Worm (Caenorhabditis elegans) whole organism, mixed stage, embryonic: ENCODE measurements around the gene lgc-35.

Experiments
- M03D4.4 ChIP-seq: sonication (generic microtip); optimal IDR thresholded peaks from 2 replicates; lab custom pipeline; 2017; ENCODE audit warnings: mild to moderate bottlenecking, missing genetic modification characterization, missing compliant biosample characterization
- ceh-39 ChIP-seq: fragments of 150-350 bp; optimal IDR thresholded peaks from 2 replicates; lab custom pipeline; 2014; ENCODE audit warnings: missing biosample characterization, missing genetic modification characterization
- ceh-83 ChIP-seq: fragments of 200-800 bp; sonication (Bioruptor generic); optimal IDR thresholded peaks from 2 replicates; lab custom pipeline; 2018; ENCODE audit warnings: mild to moderate bottlenecking, missing genetic modification characterization, missing compliant biosample characterization
- cnd-1 ChIP-seq: fragments of 200-800 bp; sonication (Bioruptor generic); optimal IDR thresholded peaks from 2 replicates; lab custom pipeline; 2018; ENCODE audit warnings: mild to moderate bottlenecking, missing genetic modification characterization, missing compliant biosample characterization
- drap-1 ChIP-seq: fragments of 200-800 bp; sonication (Bioruptor generic); optimal IDR thresholded peaks from 3 replicates; lab custom pipeline; 2018; ENCODE audit warnings: mild to moderate bottlenecking, missing genetic modification characterization, missing compliant biosample characterization
- elt-1 ChIP-seq: sonication (generic microtip); optimal IDR thresholded peaks from 2 replicates; lab custom pipeline; 2017; ENCODE audit warnings: missing genetic modification characterization, mild to moderate bottlenecking, missing compliant biosample characterization, antibody characterized with exemption, moderate library complexity, borderline replicate concordance; ENCODE audit not compliant: insufficient read depth
- elt-3 ChIP-seq: fragments of 150-350 bp; optimal IDR thresholded peaks from 2 replicates; lab custom pipeline; 2014; ENCODE audit warnings: missing biosample characterization, missing genetic modification characterization
- ham-2 ChIP-seq: fragments of 200-800 bp; sonication (Bioruptor generic); optimal IDR thresholded peaks from 2 replicates; lab custom pipeline; 2018; ENCODE audit warnings: mild to moderate bottlenecking, missing genetic modification characterization, missing compliant biosample characterization
- lin-13 ChIP-seq: fragments of 150-350 bp; optimal IDR thresholded peaks from 2 replicates; lab custom pipeline; 2014; ENCODE audit warnings: missing biosample characterization, missing genetic modification characterization
- lin-32 ChIP-seq: fragments of 200-800 bp; sonication (Bioruptor generic); optimal IDR thresholded peaks from 2 replicates; lab custom pipeline; 2018; ENCODE audit warnings: mild to moderate bottlenecking, missing genetic modification characterization, missing compliant biosample characterization
- lsy-2 ChIP-seq: fragments of 150-350 bp; optimal IDR thresholded peaks from 2 replicates; lab custom pipeline; 2014; ENCODE audit warnings: missing biosample characterization, missing genetic modification characterization
- mab-5 ChIP-seq: fragments of 150-350 bp; optimal IDR thresholded peaks from 2 replicates; lab custom pipeline; 2014; ENCODE audit warnings: missing biosample characterization, missing genetic modification characterization
- mls-2 ChIP-seq: sonication (generic microtip); optimal IDR thresholded peaks from 2 replicates; lab custom pipeline; 2016; ENCODE audit warnings: mild to moderate bottlenecking, missing genetic modification characterization, moderate library complexity, missing compliant biosample characterization
- nhr-2 ChIP-seq: fragments of 150-350 bp; optimal IDR thresholded peaks from 2 replicates; lab custom pipeline; 2014; ENCODE audit warnings: missing biosample characterization, missing genetic modification characterization
- nhr-237 ChIP-seq: fragments of 150-350 bp; optimal IDR thresholded peaks from 2 replicates; lab custom pipeline; 2014; ENCODE audit warnings: missing biosample characterization, missing genetic modification characterization
- nhr-28 ChIP-seq: fragments of 150-350 bp; optimal IDR thresholded peaks from 2 replicates; lab custom pipeline; 2014; ENCODE audit warnings: missing biosample characterization, missing genetic modification characterization
- nhr-76 ChIP-seq: sonication (generic microtip); optimal IDR thresholded peaks from 2 replicates; lab custom pipeline; 2017; ENCODE audit warnings: missing biosample characterization, missing genetic modification characterization
- pha-4 ChIP-seq: fragments of 150-350 bp; optimal IDR thresholded peaks from 2 replicates; lab custom pipeline; 2018; ENCODE audit warnings: missing biosample characterization, missing genetic modification reagents, missing genetic modification characterization
- sem-2 ChIP-seq: fragments of 200-800 bp; sonication (Bioruptor generic); optimal IDR thresholded peaks from 2 replicates; lab custom pipeline; 2018; ENCODE audit warnings: mild to moderate bottlenecking, missing genetic modification characterization, missing compliant biosample characterization
- snpc-4 ChIP-seq: fragments of 150-350 bp; optimal IDR thresholded peaks from 2 replicates; lab custom pipeline; 2014; ENCODE audit warnings: missing biosample characterization, missing genetic modification characterization
- sptf-1 ChIP-seq: sonication (generic microtip); optimal IDR thresholded peaks from 2 replicates; lab custom pipeline; 2017; ENCODE audit warnings: mild to moderate bottlenecking, missing genetic modification characterization, moderate library complexity, missing compliant biosample characterization
- tbx-8 ChIP-seq: fragments of 200-800 bp; sonication (Bioruptor generic); optimal IDR thresholded peaks from 2 replicates; lab custom pipeline; 2018; ENCODE audit warnings: mild to moderate bottlenecking, missing genetic modification characterization, moderate library complexity, missing compliant biosample characterization
- unc-120 ChIP-seq: sonication (generic microtip); optimal IDR thresholded peaks from 2 replicates; lab custom pipeline; 2017; ENCODE audit warnings: missing genetic modification characterization, missing compliant biosample characterization; ENCODE audit not compliant: poor library complexity, severe bottlenecking
- unc-39 ChIP-seq: fragments of 150-350 bp; optimal IDR thresholded peaks from 2 replicates; lab custom pipeline; 2014; ENCODE audit warnings: missing biosample characterization, missing genetic modification characterization
- ztf-11 ChIP-seq: fragments of 150-350 bp; optimal IDR thresholded peaks from 2 replicates; lab custom pipeline; 2014; ENCODE audit warnings: missing biosample characterization, missing genetic modification characterization

Gene lgc-35

DNA sequence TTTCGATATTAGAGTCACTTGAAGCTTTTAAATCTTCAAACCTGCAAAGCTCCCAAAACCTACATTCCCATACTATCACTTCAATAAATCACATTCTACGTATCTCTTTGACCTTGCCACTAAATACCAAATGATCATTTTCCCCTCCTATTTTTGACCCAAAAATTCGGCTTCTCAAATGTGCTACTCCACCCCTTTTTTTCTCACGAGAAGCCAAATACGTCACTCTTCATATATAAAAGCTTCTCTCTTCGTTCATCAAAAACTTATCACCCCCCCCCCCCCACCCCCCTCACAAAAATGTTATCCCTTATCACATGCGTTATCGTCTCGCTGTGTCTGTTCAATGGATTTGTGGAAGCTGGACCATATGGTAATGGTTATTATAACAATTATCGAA is 13.2 kb downstream of the lgc-35 start, which contains the start of gene Y46G5A.38:
Y46G5A.38 (plus strand) TSS at position 301 of the 400 bp plus-strand sequence.
- TF ChIP-seq elt-1 (tag; lab: Kevin White, UChicago), result no peak

ce11 chrII:12824463-12824862 is 15.5 kb downstream of the lgc-35 start:
- TF ChIP-seq unc-120 (no peak), snpc-4 (tag; lab: Kevin White, UChicago) (no peak), lin-13 (tag; lab: Kevin White, UChicago) (no peak), pha-4 (tag; lab: Kevin White, UChicago) (no peak), ham-2 (peak; percentile 57), sptf-1 (tag; lab: Kevin White, UChicago) (no peak), M03D4.4 (no peak)

ce11 chrII:12823437-12823836 is 16.5 kb downstream of the lgc-35 start, which contains the start of gene Y46G5A.36:
Y46G5A.36 (plus strand) TSS chrII:12823679.
- no peak for TF ChIP-seq drap-1 (GFP tag; lab: Kevin White, UChicago)
- TF ChIP-seq lsy-2 (tag; lab: Kevin White, UChicago), result no peak
- no peak for TF ChIP-seq ceh-83 (GFP tag; lab: Kevin White, UChicago)
- no peak for TF ChIP-seq tbx-8
- no peak for TF ChIP-seq sem-2 (GFP tag; lab: Kevin White, UChicago)
- no peak for TF ChIP-seq mls-2 (tag; lab: Kevin White, UChicago)

ce11 chrII:12819979-12820378 is 20.0 kb downstream of the lgc-35 start:
- TF ChIP-seq mls-2 (tag; lab: Kevin White, UChicago) (no peak), ztf-11 (no peak), mab-5 (tag; lab: Kevin White, UChicago) (no peak), lin-32 (no peak), ceh-83 (GFP tag; lab: Kevin White, UChicago) (no peak), drap-1 (GFP tag; lab: Kevin White, UChicago) (no peak), ham-2 (no peak), ceh-39 (no peak), unc-120 (no peak), nhr-237 (tag; lab: Kevin White, UChicago) (no peak), pha-4 (tag; lab: Kevin White, UChicago) (no peak), nhr-76 (tag; lab: Kevin White, UChicago) (no peak), snpc-4 (tag; lab: Kevin White, UChicago) (no peak), sem-2 (GFP tag; lab: Kevin White, UChicago) (no peak), elt-1 (tag; lab: Kevin White, UChicago) (no peak), M03D4.4 (no peak), nhr-28 (tag; lab: Kevin White, UChicago) (no peak), sptf-1 (tag; lab: Kevin White, UChicago) (no peak), nhr-2 (no peak), elt-3 (tag; lab: Kevin White, UChicago) (no peak)

DNA sequence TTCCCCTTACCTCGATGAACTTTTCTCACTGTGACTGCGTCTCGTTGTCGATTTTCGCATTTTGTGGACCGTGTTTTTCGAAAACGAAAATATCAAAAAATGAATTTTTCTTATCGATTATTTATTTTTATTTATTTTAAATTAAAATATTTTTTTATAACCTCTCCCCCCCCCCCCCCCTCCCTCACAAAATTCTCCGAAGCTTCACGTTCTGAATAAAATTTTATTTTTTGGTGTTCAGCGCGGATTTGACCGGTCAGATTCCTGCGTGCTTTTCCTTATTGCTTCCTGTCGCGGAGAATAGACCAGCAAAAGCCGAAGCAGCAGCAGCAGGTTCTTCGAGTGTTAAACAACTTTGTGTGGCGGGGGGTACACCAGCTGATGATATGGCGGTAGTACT is 21.5 kb downstream of the lgc-35 start, which contains the start of gene Y46G5A.22:
Y46G5A.22 (minus strand) TSS at position 101 of the 400 bp plus-strand sequence.
- TF ChIP-seq ceh-39, result no peak
- TF ChIP-seq unc-39 (tag; lab: Kevin White, UChicago), result no peak

ce11 chrII:12816412-12817146 is 23.4 kb downstream of the lgc-35 start, which contains the start of gene acl-7:
acl-7 (minus strand) TSS chrII:12816462.
- TF ChIP-seq sptf-1 (tag; lab: Kevin White, UChicago), result no peak

DNA sequence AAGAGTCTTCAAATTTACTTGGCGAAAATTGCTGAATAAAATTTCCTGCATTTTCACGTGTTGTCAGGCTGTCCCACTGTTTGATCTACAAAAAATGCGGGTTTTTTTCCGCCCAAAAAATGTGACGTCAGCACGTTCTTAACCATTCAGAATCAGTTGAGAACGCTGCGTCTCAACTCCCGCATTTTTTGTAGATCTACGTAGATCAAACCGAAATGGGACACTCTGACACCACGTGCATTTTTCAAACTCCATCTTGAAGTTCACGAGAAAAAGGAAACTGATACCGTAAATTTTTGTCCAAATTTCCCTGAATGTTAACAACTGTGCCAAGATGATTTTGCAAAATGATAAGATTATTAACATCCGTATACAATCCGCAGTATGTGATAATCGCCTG is 26.7 kb downstream of the lgc-35 start:
- TF ChIP-seq lin-13 (tag; lab: Kevin White, UChicago) (no peak), cnd-1 (tag; lab: Kevin White, UChicago) (no peak), nhr-28 (tag; lab: Kevin White, UChicago) (no peak)
